Worm (Caenorhabditis elegans) whole organism, L1 larva: Measurements from ENCODE around the gene rpl-11.1.

Source experiments
- ama-1 ChIP-seq: fragments of 150-350 bp; optimal IDR thresholded peaks from 2 replicates; lab custom pipeline; 2014
- dpl-1 ChIP-seq, 3 experiments: fragments of 150-350 bp in 2 of 3; sonication (generic microtip) in 1 of 3; optimal IDR thresholded peaks; 2 replicates each; lab custom pipeline; 2014 to 2017; ENCODE audit warnings: missing biosample characterization in 3 of 3, missing genetic modification characterization in 3 of 3, missing genetic modification reagents in 3 of 3
- elt-3 ChIP-seq, 6 experiments: fragments of 150-350 bp in 1 of 6; sonication (generic microtip); optimal IDR thresholded peaks; 2 replicates each; lab custom pipeline; 2017 to 2018; ENCODE audit warnings: missing biosample characterization in 6 of 6, missing genetic modification characterization in 6 of 6, inconsistent platforms in 1 of 6
- hlh-17 ChIP-seq: fragments of 200-800 bp; sonication (Bioruptor generic); optimal IDR thresholded peaks from 2 replicates; lab custom pipeline; 2018; ENCODE audit warnings: missing genetic modification characterization, mild to moderate bottlenecking, missing compliant biosample characterization, moderate library complexity, borderline replicate concordance
- lin-13 ChIP-seq: fragments of 150-350 bp; optimal IDR thresholded peaks from 2 replicates; lab custom pipeline; 2014; ENCODE audit warnings: missing biosample characterization, missing genetic modification reagents, missing genetic modification characterization
- lin-15B ChIP-seq: fragments of 150-350 bp; sonication (generic microtip); optimal IDR thresholded peaks from 3 replicates; lab custom pipeline; 2014; ENCODE audit warnings: missing biosample characterization, missing genetic modification characterization
- mep-1 ChIP-seq: fragments of 150-350 bp; optimal IDR thresholded peaks from 2 replicates; lab custom pipeline; 2014; ENCODE audit warnings: missing biosample characterization, missing genetic modification characterization
- nhr-28 ChIP-seq: fragments of 150-350 bp; optimal IDR thresholded peaks from 2 replicates; lab custom pipeline; 2014; ENCODE audit warnings: missing biosample characterization, missing genetic modification characterization
- nhr-85 ChIP-seq: sonication (generic microtip); peaks from one replicate; lab custom pipeline; 2016; ENCODE audit warnings: missing genetic modification characterization, inconsistent platforms, missing compliant biosample characterization
- pag-3 ChIP-seq: sonication (generic microtip); optimal IDR thresholded peaks from 2 replicates; lab custom pipeline; 2017; ENCODE audit warnings: missing genetic modification characterization, mild to moderate bottlenecking, missing compliant biosample characterization, antibody characterized with exemption, borderline replicate concordance; ENCODE audit not compliant: insufficient read depth
- snu-23 ChIP-seq: sonication (generic microtip); optimal IDR thresholded peaks from 2 replicates; lab custom pipeline; 2016; ENCODE audit warnings: missing genetic modification characterization, missing compliant biosample characterization
- unc-130 ChIP-seq: fragments of 150-350 bp; optimal IDR thresholded peaks from 2 replicates; lab custom pipeline; 2017; ENCODE audit warnings: missing biosample characterization, missing genetic modification characterization, inconsistent platforms
- zip-4 ChIP-seq: fragments of 200-800 bp; sonication (Bioruptor generic); optimal IDR thresholded peaks from 2 replicates; lab custom pipeline; 2018; ENCODE audit warnings: mild to moderate bottlenecking, missing genetic modification characterization, moderate library complexity, missing compliant biosample characterization
- ztf-11 ChIP-seq, 2 experiments: sonication (generic microtip); optimal IDR thresholded peaks; 2 replicates each; lab custom pipeline; 2016 to 2017; ENCODE audit warnings: missing genetic modification characterization in 2 of 2, missing biosample characterization in 1 of 2, missing compliant biosample characterization in 1 of 2

- TF ChIP-seq ztf-11 (tag; optimal IDR thresholded peaks at IDR 0.05; lab: Kevin White, UChicago) (no peak), unc-130 (no peak), elt-3 (tag; optimal IDR thresholded peaks at IDR 0.05; lab: Kevin White, UChicago) (no peak), dpl-1 (GFP tag; optimal IDR thresholded peaks at IDR 0.05; lab: Kevin White, UChicago) (no peak), mep-1 (tag; lab: Kevin White, UChicago) (no peak), zip-4 (GFP tag; lab: Kevin White, UChicago) (no peak), ama-1 (lab: Kevin White, UChicago) (no peak), nhr-28 (tag; lab: Kevin White, UChicago) (no peak), nhr-85 (no peak), hlh-17 (GFP tag; lab: Kevin White, UChicago) (no peak), snu-23 (GFP tag; lab: Kevin White, UChicago) (no peak), lin-13 (GFP tag; lab: Kevin White, UChicago) (no peak), lin-15B (tag; lab: Kevin White, UChicago) (no peak), pag-3 (no peak)
Measured at ce11 chrV:3575759-3576158, 10.1 kb downstream of the rpl-11.1 start, which contains the start of gene grl-27.
